Worm (Caenorhabditis elegans) whole organism, L4 larva: ENCODE results near the gene Y75B8A.28.
A peak's percentile ranks its signal among the peaks of the same experiment; 100 is the strongest.

ENCODE experiments used
- D1046.2 ChIP-seq: fragments of 200-800 bp; sonication (Bioruptor generic); IDR thresholded peaks from 2 replicates; pipeline ENCODE4 v1.3.6; 2022; ENCODE audit warnings: missing genetic modification characterization, missing compliant biosample characterization
- F49E8.2 ChIP-seq: sonication (generic microtip); optimal IDR thresholded peaks from 2 replicates; lab custom pipeline; 2016; ENCODE audit warnings: missing compliant biosample characterization, mild to moderate bottlenecking, missing genetic modification characterization, borderline replicate concordance
- R02D3.7 ChIP-seq: fragments of 150-350 bp; sonication (generic microtip); optimal IDR thresholded peaks from 3 replicates; lab custom pipeline; 2014; ENCODE audit warnings: missing biosample characterization, missing genetic modification characterization
- T26A8.4 ChIP-seq: fragments of 200-800 bp; sonication (Bioruptor generic); IDR thresholded peaks from 2 replicates; pipeline ENCODE4 v1.3.6; 2022; ENCODE audit warnings: missing genetic modification characterization, missing compliant biosample characterization
- ZK546.5 ChIP-seq, 2 experiments: sonication (generic microtip); optimal IDR thresholded peaks; 2 replicates each; lab custom pipeline; 2017; ENCODE audit warnings: missing biosample characterization in 2 of 2, missing genetic modification characterization in 2 of 2
- arid-1 ChIP-seq: fragments of 200-800 bp; sonication (Bioruptor generic); conservative IDR thresholded peaks from 2 replicates; pipeline ENCODE4 v1.3.6; 2022; ENCODE audit warnings: missing genetic modification reagents, missing genetic modification characterization, missing compliant biosample characterization
- ceh-32 ChIP-seq: sonication (generic microtip); optimal IDR thresholded peaks from 2 replicates; lab custom pipeline; 2016; ENCODE audit warnings: mild to moderate bottlenecking, missing genetic modification characterization, missing compliant biosample characterization; ENCODE audit not compliant: poor library complexity
- ceh-82 ChIP-seq: sonication (generic microtip); optimal IDR thresholded peaks from 2 replicates; lab custom pipeline; 2017; ENCODE audit warnings: missing biosample characterization, missing genetic modification characterization
- ctbp-1 ChIP-seq: fragments of 200-800 bp; sonication (Bioruptor generic); IDR thresholded peaks from 2 replicates; pipeline ENCODE4 v1.3.6; 2022; ENCODE audit warnings: missing genetic modification reagents, missing genetic modification characterization, missing compliant biosample characterization
- dmd-6 ChIP-seq: fragments of 200-800 bp; sonication (Bioruptor generic); IDR thresholded peaks from 2 replicates; pipeline ENCODE4 v1.3.6; 2022; ENCODE audit warnings: missing genetic modification reagents, missing genetic modification characterization, missing compliant biosample characterization
- dve-1 ChIP-seq: sonication (generic microtip); optimal IDR thresholded peaks from 2 replicates; lab custom pipeline; 2017; ENCODE audit warnings: antibody characterized with exemption, mild to moderate bottlenecking, missing genetic modification characterization, missing compliant biosample characterization; ENCODE audit not compliant: insufficient read depth
- fkh-10 ChIP-seq: fragments of 150-350 bp; optimal IDR thresholded peaks from 2 replicates; lab custom pipeline; 2014; ENCODE audit warnings: missing biosample characterization, missing genetic modification reagents, missing genetic modification characterization
- hlh-11 ChIP-seq: fragments of 200-800 bp; sonication (Bioruptor generic); optimal IDR thresholded peaks from 2 replicates; lab custom pipeline; 2018; ENCODE audit warnings: mild to moderate bottlenecking, missing genetic modification characterization, missing compliant biosample characterization
- hlh-30 ChIP-seq: sonication (generic microtip); optimal IDR thresholded peaks from 2 replicates; lab custom pipeline; 2017; ENCODE audit warnings: antibody characterized with exemption, mild to moderate bottlenecking, missing genetic modification characterization, missing compliant biosample characterization; ENCODE audit not compliant: insufficient read depth
- hmg-1.1 ChIP-seq: fragments of 200-800 bp; sonication (Bioruptor generic); IDR thresholded peaks from 2 replicates; pipeline ENCODE4 v1.3.6; 2022; ENCODE audit warnings: missing genetic modification reagents, missing genetic modification characterization, missing compliant biosample characterization
- lin-1 ChIP-seq: fragments of 200-800 bp; sonication (Bioruptor generic); IDR thresholded peaks from 2 replicates; pipeline ENCODE4 v1.3.6; 2022; ENCODE audit warnings: missing genetic modification reagents, missing genetic modification characterization, missing compliant biosample characterization
- lin-39 ChIP-seq: fragments of 150-350 bp; optimal IDR thresholded peaks from 2 replicates; lab custom pipeline; 2014; ENCODE audit warnings: missing biosample characterization, missing genetic modification reagents, missing genetic modification characterization
- mep-1 ChIP-seq: fragments of 150-350 bp; sonication (generic microtip); optimal IDR thresholded peaks from 3 replicates; lab custom pipeline; 2014; ENCODE audit warnings: missing biosample characterization, missing genetic modification characterization
- mes-2 ChIP-seq: sonication (generic microtip); optimal IDR thresholded peaks from 2 replicates; lab custom pipeline; 2016; ENCODE audit warnings: missing genotype, mild to moderate bottlenecking, missing genetic modification characterization, missing compliant biosample characterization; ENCODE audit not compliant: poor library complexity, severe bottlenecking
- mxl-3 ChIP-seq: fragments of 200-800 bp; sonication (Bioruptor generic); optimal IDR thresholded peaks from 2 replicates; lab custom pipeline; 2018; ENCODE audit warnings: mild to moderate bottlenecking, missing genetic modification characterization, missing compliant biosample characterization
- nhr-11 ChIP-seq: fragments of 150-350 bp; optimal IDR thresholded peaks from 2 replicates; lab custom pipeline; 2014; ENCODE audit warnings: missing biosample characterization, missing genetic modification characterization
- nhr-28 ChIP-seq: fragments of 150-350 bp; optimal IDR thresholded peaks from 2 replicates; lab custom pipeline; 2014; ENCODE audit warnings: missing biosample characterization, missing genetic modification characterization
- nhr-41 ChIP-seq: fragments of 200-800 bp; sonication (Bioruptor generic); IDR thresholded peaks from 2 replicates; pipeline ENCODE4 v1.3.6; 2022; ENCODE audit warnings: missing genetic modification reagents, missing genetic modification characterization, missing compliant biosample characterization
- nhr-6 ChIP-seq: fragments of 150-350 bp; optimal IDR thresholded peaks from 2 replicates; lab custom pipeline; 2014; ENCODE audit warnings: missing biosample characterization, missing genetic modification characterization
- nhr-76 ChIP-seq: fragments of 150-350 bp; optimal IDR thresholded peaks from 2 replicates; lab custom pipeline; 2014; ENCODE audit warnings: missing biosample characterization, missing genetic modification characterization
- nhr-77 ChIP-seq: fragments of 150-350 bp; optimal IDR thresholded peaks from 2 replicates; lab custom pipeline; 2014; ENCODE audit warnings: missing biosample characterization, missing genetic modification characterization
- php-3 ChIP-seq: fragments of 200-800 bp; sonication (Bioruptor generic); IDR thresholded peaks from 2 replicates; pipeline ENCODE4 v1.3.6; 2022; ENCODE audit warnings: missing genetic modification reagents, missing genetic modification characterization, missing compliant biosample characterization
- pqm-1 ChIP-seq: sonication (generic microtip); optimal IDR thresholded peaks from 2 replicates; lab custom pipeline; 2017; ENCODE audit warnings: missing biosample characterization, missing genetic modification characterization
- saeg-2 ChIP-seq: fragments of 200-800 bp; sonication (Bioruptor generic); IDR thresholded peaks from 2 replicates; pipeline ENCODE4 v1.3.6; 2022; ENCODE audit warnings: missing genetic modification reagents, missing genetic modification characterization, missing compliant biosample characterization
- set-16 ChIP-seq: fragments of 200-800 bp; sonication (Bioruptor generic); IDR thresholded peaks from 2 replicates; pipeline ENCODE4 v1.3.6; 2022; ENCODE audit warnings: missing genetic modification reagents, missing genetic modification characterization, missing compliant biosample characterization
- skn-1 ChIP-seq: fragments of 150-350 bp; optimal IDR thresholded peaks from 2 replicates; lab custom pipeline; 2014; ENCODE audit warnings: missing biosample characterization, missing genetic modification characterization
- snpc-1.2 ChIP-seq: fragments of 200-800 bp; sonication (Bioruptor generic); IDR thresholded peaks from 2 replicates; pipeline ENCODE4 v1.3.6; 2022; ENCODE audit warnings: missing genetic modification reagents, missing genetic modification characterization, missing compliant biosample characterization
- spr-1 ChIP-seq: sonication (generic microtip); optimal IDR thresholded peaks from 2 replicates; lab custom pipeline; 2016; ENCODE audit warnings: mild to moderate bottlenecking, missing genetic modification characterization, missing compliant biosample characterization
- unc-39 ChIP-seq: sonication (generic microtip); optimal IDR thresholded peaks from 2 replicates; lab custom pipeline; 2017; ENCODE audit warnings: missing biosample characterization, missing genetic modification characterization
- zfp-2 ChIP-seq: sonication (generic microtip); optimal IDR thresholded peaks from 2 replicates; lab custom pipeline; 2016; ENCODE audit warnings: mild to moderate bottlenecking, missing genetic modification characterization, missing compliant biosample characterization

Y75B8A.28 gene

ce11 chrIII:12304805-12305377 lies 14.0 kb upstream of the Y75B8A.28 start:
- TF ChIP-seq nhr-28 (tag; lab: Kevin White, UChicago) (peak; percentile 15), hlh-30 (tag; lab: Kevin White, UChicago) (peak; percentile 49), arid-1 (no peak), nhr-11 (tag; lab: Kevin White, UChicago) (no peak), mxl-3 (GFP tag; lab: Kevin White, UChicago) (no peak), spr-1 (no peak), skn-1 (tag; lab: Kevin White, UChicago) (no peak), T26A8.4 (no peak), ceh-82 (tag; lab: Kevin White, UChicago) (no peak)

DNA sequence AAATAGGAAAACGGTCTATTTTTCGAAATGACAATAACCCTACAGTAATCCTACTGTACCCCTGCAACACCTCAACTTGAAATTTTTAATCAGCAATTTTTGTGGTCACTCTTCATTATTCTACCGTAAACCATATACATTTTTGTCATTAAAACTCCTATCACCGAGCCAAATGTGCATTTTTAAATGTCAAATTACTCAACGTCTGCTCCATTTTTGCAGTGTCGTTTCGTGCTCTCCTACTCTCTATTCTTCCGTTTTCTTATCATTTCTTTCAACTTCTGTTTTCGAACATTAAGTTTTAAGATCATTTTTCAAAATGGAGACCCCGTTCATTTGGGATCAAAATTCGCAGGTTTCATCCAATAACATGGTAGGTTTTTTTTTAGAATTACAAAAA lies 11.4 kb upstream of the Y75B8A.28 start, which contains the start of gene pqn-92:
Gene pqn-92 (plus strand): TSS at position 307 of the 400 bp plus-strand sequence.
- TF ChIP-seq dmd-6 (peak; percentile 61; the same call in 1 of the 2 replicates), hlh-11 (peak; percentile 27), snpc-1.2 (GFP tag; lab: Robert Waterston, UW) (no peak), pqm-1 (peak; percentile 94), zfp-2 (tag; lab: Kevin White, UChicago) (no peak), nhr-77 (tag; lab: Kevin White, UChicago) (peak; percentile 26), mep-1 (tag; lab: Kevin White, UChicago) (no peak), nhr-6 (tag; lab: Kevin White, UChicago) (peak; percentile 99), unc-39 (tag; lab: Kevin White, UChicago) (no peak), dve-1 (tag; lab: Kevin White, UChicago) (peak; percentile 14), nhr-28 (tag; lab: Kevin White, UChicago) (peak; percentile 65)

DNA sequence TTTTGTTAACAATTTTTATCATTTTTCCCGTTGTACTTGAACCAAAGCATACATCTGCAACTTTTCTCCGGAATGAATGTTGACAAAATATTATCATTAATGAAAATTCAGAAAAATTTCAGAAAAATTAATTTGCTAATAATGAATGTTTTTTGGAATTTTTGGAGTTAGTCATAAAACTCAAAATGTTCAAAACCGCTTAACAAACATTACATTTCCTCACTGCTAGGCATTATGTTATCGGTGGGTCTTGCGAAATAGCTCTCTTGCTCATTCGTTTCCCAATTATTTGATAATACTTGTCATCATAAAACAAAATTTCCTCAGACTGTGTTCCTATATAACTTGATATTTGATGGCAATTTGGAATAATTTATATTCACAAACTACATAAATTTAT lies 6.0 kb upstream of the Y75B8A.28 start, which contains the start of gene Y75B8A.39:
Gene Y75B8A.39 (plus strand): TSS at position 301 of the 400 bp plus-strand sequence.
- TF ChIP-seq ZK546.5 (tag; optimal IDR thresholded peaks at IDR 0.05; lab: Kevin White, UChicago) (no peak), pqm-1 (peak; percentile 20), hmg-1.1 (GFP tag; lab: Robert Waterston, UW) (no peak), mes-2 (tag; lab: Kevin White, UChicago) (no peak), nhr-41 (GFP tag; lab: Robert Waterston, UW) (no peak), mxl-3 (GFP tag; lab: Kevin White, UChicago) (no peak), ceh-32 (tag; lab: Kevin White, UChicago) (no peak), saeg-2 (GFP tag; lab: Robert Waterston, UW) (no peak), nhr-76 (tag; lab: Kevin White, UChicago) (no peak), fkh-10 (GFP tag; lab: Kevin White, UChicago) (no peak), php-3 (GFP tag; lab: Robert Waterston, UW) (0 out of 2 replicates have a peak, but pooled peaks have one; percentile 17), F49E8.2 (tag; lab: Kevin White, UChicago) (no peak), nhr-11 (tag; lab: Kevin White, UChicago) (no peak), R02D3.7 (tag; lab: Kevin White, UChicago) (no peak), ctbp-1 (no peak), set-16 (GFP tag; lab: Robert Waterston, UW) (no peak), lin-1 (GFP tag; lab: Robert Waterston, UW) (no peak), D1046.2 (GFP tag; lab: Robert Waterston, UW) (no peak)

- no peak for TF ChIP-seq lin-39
- TF ChIP-seq, all 104 proteins: peak for 0
These were observed 3.7 kb upstream of the Y75B8A.28 start, which contains the start of gene Y75B8A.37 for ce11 chrIII:12315179-12315578. Gene Y75B8A.37, plus strand, starts transcription at chrIII:12315479.
